Worm (Caenorhabditis elegans) whole organism, early embryonic: ENCODE data around the gene ndub-8.

Experiments used
- B0310.2 ChIP-seq: sonication (generic microtip); optimal IDR thresholded peaks from 2 replicates; lab custom pipeline; 2016; ENCODE audit warnings: mild to moderate bottlenecking, missing genetic modification characterization, missing compliant biosample characterization
- ama-1 ChIP-seq: fragments of 150-350 bp; optimal IDR thresholded peaks from 2 replicates; lab custom pipeline; 2014
- flt-1 ChIP-seq: fragments of 200-800 bp; sonication (Bioruptor generic); IDR thresholded peaks from 2 replicates; pipeline ENCODE4 v1.3.6; 2022; ENCODE audit warnings: missing genetic modification characterization, missing compliant biosample characterization
- hmbx-1 ChIP-seq: sonication (generic microtip); optimal IDR thresholded peaks from 2 replicates; lab custom pipeline; 2016; ENCODE audit warnings: mild to moderate bottlenecking, missing genetic modification characterization, missing compliant biosample characterization
- sea-1 ChIP-seq: fragments of 200-800 bp; sonication (Bioruptor generic); conservative IDR thresholded peaks from 2 replicates; pipeline ENCODE4 v1.3.6; 2022; ENCODE audit warnings: missing genetic modification characterization, missing compliant biosample characterization
- tbx-11 ChIP-seq: fragments of 200-800 bp; sonication (Bioruptor generic); IDR thresholded peaks from 2 replicates; pipeline ENCODE4 v1.3.6; 2022; ENCODE audit warnings: missing genetic modification characterization, missing compliant biosample characterization

ce11 chrII:13919100-13919499, 46.4 kb downstream of the ndub-8 start:
- TF ChIP-seq ama-1 (lab: Kevin White, UChicago) (no peak), tbx-11 (no peak), hmbx-1 (no peak), flt-1 (GFP tag; lab: Robert Waterston, UW) (no peak), sea-1 (0 out of 2 replicates have a peak, but pooled peaks have one; percentile 22), B0310.2 (tag; lab: Kevin White, UChicago) (no peak)
